Fruit fly (Drosophila melanogaster) whole organism, embryonic: ENCODE measurements around the gene MED14.

ENCODE experiments used
- Adf1 ChIP-seq: fragments of 200-800 bp; sonication (Bioruptor generic); IDR thresholded peaks from 2 replicates; pipeline ENCODE4 v1.3.6; 2022; ENCODE audit warnings: missing biosample characterization, missing genetic modification characterization
- Antp ChIP-seq: fragments of 200-800 bp; sonication (Bioruptor generic); optimal IDR thresholded peaks from 3 replicates; lab custom pipeline; 2016; ENCODE audit warnings: missing biosample characterization, missing genetic modification characterization
- Bgb ChIP-seq: fragments of 200-800 bp; sonication (Bioruptor generic); IDR thresholded peaks from 2 replicates; pipeline ENCODE4 v1.3.6; 2022; ENCODE audit warnings: missing biosample characterization, missing genetic modification characterization; ENCODE audit not compliant: partially characterized antibody
- Bteb2 ChIP-seq: fragments of 200-800 bp; sonication (Bioruptor generic); optimal IDR thresholded peaks from 2 replicates; lab custom pipeline; 2016; ENCODE audit warnings: missing biosample characterization, missing genetic modification characterization
- CG10209 ChIP-seq: fragments of 200-800 bp; sonication (Bioruptor generic); optimal IDR thresholded peaks from 3 replicates; lab custom pipeline; 2017; ENCODE audit warnings: missing biosample characterization, mild to moderate bottlenecking, missing genetic modification characterization, missing genetic modification reagents
- CG10543 ChIP-seq: fragments of 200-800 bp; sonication (Bioruptor generic); optimal IDR thresholded peaks from 3 replicates; lab custom pipeline; 2017; ENCODE audit warnings: missing biosample characterization, mild to moderate bottlenecking, missing genetic modification characterization, moderate library complexity
- CG11695 ChIP-seq: fragments of 200-800 bp; sonication (Bioruptor generic); IDR thresholded peaks from 3 replicates; pipeline ENCODE4 v1.3.6; 2022; ENCODE audit warnings: missing biosample characterization, missing genetic modification characterization
- CG13624 ChIP-seq: fragments of 200-800 bp; sonication (Bioruptor generic); optimal IDR thresholded peaks from 2 replicates; lab custom pipeline; 2016; ENCODE audit warnings: missing biosample characterization, missing genetic modification characterization
- CG14014 ChIP-seq: fragments of 200-800 bp; sonication (Bioruptor generic); IDR thresholded peaks from 2 replicates; pipeline ENCODE4 v1.3.6; 2022; ENCODE audit warnings: missing biosample characterization, missing genetic modification characterization
- CG15514 ChIP-seq: fragments of 200-800 bp; sonication (Bioruptor generic); optimal IDR thresholded peaks from 3 replicates; lab custom pipeline; 2017; ENCODE audit warnings: missing biosample characterization, missing genetic modification characterization, mild to moderate bottlenecking, moderate library complexity, missing genetic modification reagents
- CG16863 ChIP-seq: fragments of 200-800 bp; sonication (Bioruptor generic); optimal IDR thresholded peaks from 3 replicates; lab custom pipeline; 2016; ENCODE audit warnings: missing biosample characterization, missing genetic modification characterization
- CG18619 ChIP-seq: fragments of 200-800 bp; sonication (Bioruptor generic); optimal IDR thresholded peaks from 3 replicates; lab custom pipeline; 2017; ENCODE audit warnings: missing biosample characterization, mild to moderate bottlenecking, missing genetic modification characterization
- CG2202 ChIP-seq: fragments of 200-800 bp; sonication (Bioruptor generic); optimal IDR thresholded peaks from 2 replicates; lab custom pipeline; 2018; ENCODE audit warnings: missing biosample characterization, mild to moderate bottlenecking, missing genetic modification characterization
- CG30020 ChIP-seq: fragments of 200-800 bp; optimal IDR thresholded peaks from 2 replicates; lab custom pipeline; 2019; ENCODE audit warnings: missing biosample characterization, mild to moderate bottlenecking, missing genetic modification characterization, moderate library complexity
- CG31441 ChIP-seq: fragments of 200-800 bp; sonication (Bioruptor generic); IDR thresholded peaks from 2 replicates; pipeline ENCODE4 v1.3.6; 2022; ENCODE audit warnings: missing biosample characterization, missing genetic modification characterization
- CG32532 ChIP-seq: fragments of 200-800 bp; sonication (Bioruptor generic); IDR thresholded peaks from 2 replicates; pipeline ENCODE4 v1.3.6; 2022; ENCODE audit warnings: missing biosample characterization, missing genetic modification characterization
- CG34376 ChIP-seq: fragments of 200-800 bp; sonication (Bioruptor generic); optimal IDR thresholded peaks from 2 replicates; lab custom pipeline; 2018; ENCODE audit warnings: missing biosample characterization, mild to moderate bottlenecking, missing genetic modification characterization
- CG3847 ChIP-seq: fragments of 200-800 bp; sonication (Bioruptor generic); IDR thresholded peaks from 2 replicates; pipeline ENCODE4 v1.3.6; 2022; ENCODE audit warnings: missing biosample characterization, missing genetic modification characterization
- CG8290 ChIP-seq, 3 experiments: fragments of 200-800 bp; sonication (Bioruptor generic); optimal IDR thresholded peaks; 2 replicates each; lab custom pipeline; 2016 to 2019; ENCODE audit warnings: missing biosample characterization in 3 of 3, missing genetic modification characterization in 3 of 3, mild to moderate bottlenecking in 2 of 3, moderate library complexity in 1 of 3
- CG8359 ChIP-seq: fragments of 200-800 bp; sonication (Bioruptor generic); optimal IDR thresholded peaks from 2 replicates; lab custom pipeline; 2017; ENCODE audit warnings: missing biosample characterization, mild to moderate bottlenecking, missing genetic modification characterization, borderline replicate concordance
- CG9932 ChIP-seq: fragments of 200-800 bp; sonication (Bioruptor generic); IDR thresholded peaks from 2 replicates; pipeline ENCODE4 v1.3.6; 2022; ENCODE audit warnings: missing biosample characterization, missing genetic modification characterization
- E2f2 ChIP-seq: fragments of 200-800 bp; sonication (Bioruptor generic); IDR thresholded peaks from 2 replicates; pipeline ENCODE4 v1.3.6; 2022; ENCODE audit warnings: missing biosample characterization, missing genetic modification characterization
- Hand ChIP-seq: fragments of 200-800 bp; sonication (Bioruptor generic); optimal IDR thresholded peaks from 2 replicates; lab custom pipeline; 2017; ENCODE audit warnings: mild to moderate bottlenecking, missing biosample characterization, missing genetic modification reagents, missing genetic modification characterization
- HmgD ChIP-seq: fragments of 200-800 bp; sonication (Bioruptor generic); optimal IDR thresholded peaks from 3 replicates; lab custom pipeline; 2016; ENCODE audit warnings: missing biosample characterization, missing genetic modification characterization
- Lpt ChIP-seq: fragments of >200 bp; optimal IDR thresholded peaks from 2 replicates; lab custom pipeline; 2018; ENCODE audit warnings: missing biosample characterization, missing genetic modification characterization
- MESR4 ChIP-seq: fragments of 200-800 bp; sonication (Bioruptor generic); optimal IDR thresholded peaks from 2 replicates; lab custom pipeline; 2018; ENCODE audit warnings: missing biosample characterization, mild to moderate bottlenecking, missing genetic modification characterization, moderate library complexity
- MTF-1 ChIP-seq: fragments of 200-800 bp; sonication (Bioruptor generic); optimal IDR thresholded peaks from 2 replicates; lab custom pipeline; 2018; ENCODE audit warnings: missing biosample characterization, mild to moderate bottlenecking, missing genetic modification characterization, borderline replicate concordance
- Xrp1 ChIP-seq: fragments of 200-800 bp; sonication (Bioruptor generic); IDR thresholded peaks from 2 replicates; pipeline ENCODE4 v1.3.6; 2022; ENCODE audit warnings: missing biosample characterization, missing genetic modification characterization
- ash1 ChIP-seq: fragments of 200-800 bp; sonication (Bioruptor generic); optimal IDR thresholded peaks from 2 replicates; lab custom pipeline; 2018; ENCODE audit warnings: missing biosample characterization, mild to moderate bottlenecking, missing genetic modification characterization
- bbx ChIP-seq: fragments of 200-800 bp; sonication (Bioruptor generic); IDR thresholded peaks from 2 replicates; pipeline ENCODE4 v1.3.6; 2022; ENCODE audit warnings: missing biosample characterization, missing genetic modification characterization; ENCODE audit not compliant: partially characterized antibody
- cas ChIP-seq: fragments of 200-800 bp; sonication (Bioruptor generic); IDR thresholded peaks from 2 replicates; pipeline ENCODE4 v1.3.6; 2022; ENCODE audit warnings: missing biosample characterization, missing genetic modification characterization
- chinmo ChIP-seq: fragments of 200-800 bp; sonication (Bioruptor generic); IDR thresholded peaks from 4 replicates; pipeline ENCODE4 v1.3.6; 2022; ENCODE audit warnings: missing biosample characterization, missing genetic modification characterization; ENCODE audit not compliant: partially characterized antibody
- chm ChIP-seq: fragments of 200-800 bp; sonication (Bioruptor generic); IDR thresholded peaks from 2 replicates; pipeline ENCODE4 v1.3.6; 2022; ENCODE audit warnings: missing biosample characterization, missing genetic modification characterization
- chn ChIP-seq: fragments of 200-800 bp; sonication (Bioruptor generic); optimal IDR thresholded peaks from 2 replicates; lab custom pipeline; 2016; ENCODE audit warnings: missing biosample characterization, missing genetic modification characterization
- crol ChIP-seq: fragments of 200-800 bp; sonication (Bioruptor generic); IDR thresholded peaks from 2 replicates; pipeline ENCODE4 v1.3.6; 2022; ENCODE audit warnings: missing biosample characterization, missing genetic modification characterization
- disco-r ChIP-seq: fragments of 200-800 bp; sonication (Bioruptor generic); optimal IDR thresholded peaks from 2 replicates; lab custom pipeline; 2016; ENCODE audit warnings: missing biosample characterization, missing genetic modification characterization
- gfzf ChIP-seq: fragments of 200-800 bp; sonication (Bioruptor generic); optimal IDR thresholded peaks from 2 replicates; lab custom pipeline; 2016; ENCODE audit warnings: missing biosample characterization, mild to moderate bottlenecking, missing genetic modification characterization, moderate library complexity
- grau ChIP-seq: fragments of 200-800 bp; optimal IDR thresholded peaks from 3 replicates; lab custom pipeline; 2019; ENCODE audit warnings: missing biosample characterization, mild to moderate bottlenecking, missing genetic modification characterization, moderate library complexity
- hbn ChIP-seq: fragments of 200-800 bp; sonication (Bioruptor generic); IDR thresholded peaks from 2 replicates; pipeline ENCODE4 v1.3.6; 2022; ENCODE audit warnings: missing biosample characterization, missing genetic modification characterization; ENCODE audit not compliant: partially characterized antibody
- her ChIP-seq: fragments of 200-800 bp; sonication (Bioruptor generic); optimal IDR thresholded peaks from 2 replicates; lab custom pipeline; 2016; ENCODE audit warnings: missing biosample characterization, missing genetic modification characterization
- jumu ChIP-seq: fragments of 200-800 bp; sonication (Bioruptor generic); optimal IDR thresholded peaks from 3 replicates; lab custom pipeline; 2016; ENCODE audit warnings: missing biosample characterization, missing genetic modification characterization
- lab ChIP-seq: fragments of 200-800 bp; sonication (Bioruptor generic); optimal IDR thresholded peaks from 3 replicates; lab custom pipeline; 2017; ENCODE audit warnings: missing biosample characterization, missing genetic modification characterization, mild to moderate bottlenecking, moderate library complexity, missing genetic modification reagents
- nau ChIP-seq: fragments of 200-800 bp; sonication (Bioruptor generic); optimal IDR thresholded peaks from 3 replicates; lab custom pipeline; 2017; ENCODE audit warnings: missing biosample characterization, mild to moderate bottlenecking, missing genetic modification characterization, missing genetic modification reagents
- odd ChIP-seq: fragments of 200-800 bp; sonication (Bioruptor generic); optimal IDR thresholded peaks from 2 replicates; lab custom pipeline; 2017; ENCODE audit warnings: missing biosample characterization, mild to moderate bottlenecking, missing genetic modification characterization
- pan ChIP-seq, 4 experiments: fragments of >200 bp in 3 of 4; fragments of 200-800 bp in 1 of 4; sonication (Bioruptor generic) in 1 of 4; optimal IDR thresholded peaks in 3 of 4; IDR thresholded peaks in 1 of 4; 2 replicates each; pipeline versions ENCODE4 v1.3.6 to Lab custom; 2017 to 2022; ENCODE audit warnings: missing biosample characterization in 2 of 4, missing genetic modification characterization in 2 of 4, mixed read lengths in 1 of 4
- sd ChIP-seq: fragments of 200-800 bp; sonication (Bioruptor generic); optimal IDR thresholded peaks from 3 replicates; lab custom pipeline; 2018; ENCODE audit warnings: missing biosample characterization, mild to moderate bottlenecking, missing genetic modification characterization, moderate library complexity
- tio ChIP-seq: fragments of 200-800 bp; sonication (Bioruptor generic); optimal IDR thresholded peaks from 2 replicates; lab custom pipeline; 2017; ENCODE audit warnings: missing biosample characterization, missing genetic modification characterization, inconsistent platforms
- trem ChIP-seq: fragments of 200-800 bp; optimal IDR thresholded peaks from 3 replicates; lab custom pipeline; 2019; ENCODE audit warnings: missing biosample characterization, mild to moderate bottlenecking, missing genetic modification characterization, moderate library complexity
- wek ChIP-seq: fragments of 200-800 bp; sonication (Bioruptor generic); optimal IDR thresholded peaks from 3 replicates; lab custom pipeline; 2018; ENCODE audit warnings: missing biosample characterization, mild to moderate bottlenecking, missing genetic modification characterization, moderate library complexity

Gene MED14

dm6 chr3L:630666-631065 lies 37.6 kb downstream of the MED14 start (continued):
- TF ChIP-seq pan (optimal IDR thresholded peaks at IDR 0.05; lab: Kevin White, UChicago) (no peak), pan (GFP tag; optimal IDR thresholded peaks at IDR 0.05 in 1 of 2, IDR thresholded peaks at IDR 0.05 in 1 of 2) (peak in 1 of 2 experiments; percentile 28), CG10543 (GFP tag; lab: Kevin White, UChicago) (peak; percentile 86), CG9932 (GFP tag; lab: Robert Waterston, UW) (peak; percentile 45), E2f2 (GFP tag; lab: Robert Waterston, UW) (peak; percentile 17; the same call in 1 of the 2 replicates), odd (GFP tag; lab: Kevin White, UChicago) (no peak), chn (GFP tag; lab: Kevin White, UChicago) (no peak), grau (tag; lab: Kevin White, UChicago) (no peak), cas (GFP tag; lab: Robert Waterston, UW) (0 out of 2 replicates have a peak, but pooled peaks have one; percentile 34), CG8359 (no peak), jumu (GFP tag; lab: Kevin White, UChicago) (no peak), CG31441 (no peak), chm (GFP tag; lab: Robert Waterston, UW) (0 out of 2 replicates have a peak, but pooled peaks have one; percentile 23), CG11695 (GFP tag; lab: Robert Waterston, UW) (no peak), lab (no peak), CG13624 (peak; percentile 93), HmgD (GFP tag; lab: Kevin White, UChicago) (no peak), ash1 (GFP tag; lab: Kevin White, UChicago) (peak; percentile 5), CG3847 (GFP tag; lab: Robert Waterston, UW) (no peak), hbn (GFP tag; lab: Robert Waterston, UW) (no peak), Antp (GFP tag; lab: Kevin White, UChicago) (peak; percentile 1), gfzf (GFP tag; lab: Kevin White, UChicago) (no peak), Bteb2 (GFP tag; lab: Kevin White, UChicago) (no peak), CG15514 (GFP tag; lab: Kevin White, UChicago) (peak; percentile 49), Hand (GFP tag; lab: Kevin White, UChicago) (peak; percentile 13), CG10209 (GFP tag; lab: Kevin White, UChicago) (no peak), CG14014 (GFP tag; lab: Robert Waterston, UW) (no peak), Lpt (no peak), CG32532 (GFP tag; lab: Robert Waterston, UW) (peak; percentile 41; the same call in 1 of the 2 replicates), CG16863 (GFP tag; lab: Kevin White, UChicago) (peak; percentile 9), Adf1 (GFP tag; lab: Robert Waterston, UW) (peak; percentile 48; the same call in 1 of the 2 replicates), her (GFP tag; lab: Kevin White, UChicago) (peak; percentile 3), CG34376 (GFP tag; lab: Kevin White, UChicago) (peak; percentile 59), CG2202 (tag; lab: Kevin White, UChicago) (no peak), tio (GFP tag; lab: Kevin White, UChicago) (no peak), disco-r (GFP tag; lab: Kevin White, UChicago) (no peak), nau (no peak), CG18619 (no peak), bbx (GFP tag; lab: Robert Waterston, UW) (0 out of 2 replicates have a peak, but pooled peaks have one; percentile 28), MTF-1 (GFP tag; lab: Kevin White, UChicago) (no peak), wek (GFP tag; lab: Kevin White, UChicago) (no peak), Bgb (GFP tag; lab: Robert Waterston, UW) (peak; percentile 39; the same call in 1 of the 2 replicates), CG30020 (tag; lab: Kevin White, UChicago) (no peak), CG8290 (GFP tag; optimal IDR thresholded peaks at IDR 0.05; lab: Kevin White, UChicago) (no peak), CG8290 (tag; optimal IDR thresholded peaks at IDR 0.05; lab: Kevin White, UChicago) (peak in 1 of 2 experiments; percentile 72), Xrp1 (no peak), trem (no peak), sd (tag; lab: Kevin White, UChicago) (peak; percentile 35), MESR4 (GFP tag; lab: Kevin White, UChicago) (no peak), crol (GFP tag; lab: Robert Waterston, UW) (0 out of 2 replicates have a peak, but pooled peaks have one; percentile 8), chinmo (GFP tag; lab: Robert Waterston, UW) (peak; percentile 83)
